Fruit fly (Drosophila melanogaster) whole organism, larva: ENCODE measurements around the gene CG9018.

Experiments used
- noc ChIP-seq: fragments of 200-800 bp; sonication (Bioruptor generic); optimal IDR thresholded peaks from 3 replicates; lab custom pipeline; 2019; ENCODE audit warnings: missing biosample characterization, mild to moderate bottlenecking, missing genetic modification characterization, moderate library complexity

CG9018 gene

DNA sequence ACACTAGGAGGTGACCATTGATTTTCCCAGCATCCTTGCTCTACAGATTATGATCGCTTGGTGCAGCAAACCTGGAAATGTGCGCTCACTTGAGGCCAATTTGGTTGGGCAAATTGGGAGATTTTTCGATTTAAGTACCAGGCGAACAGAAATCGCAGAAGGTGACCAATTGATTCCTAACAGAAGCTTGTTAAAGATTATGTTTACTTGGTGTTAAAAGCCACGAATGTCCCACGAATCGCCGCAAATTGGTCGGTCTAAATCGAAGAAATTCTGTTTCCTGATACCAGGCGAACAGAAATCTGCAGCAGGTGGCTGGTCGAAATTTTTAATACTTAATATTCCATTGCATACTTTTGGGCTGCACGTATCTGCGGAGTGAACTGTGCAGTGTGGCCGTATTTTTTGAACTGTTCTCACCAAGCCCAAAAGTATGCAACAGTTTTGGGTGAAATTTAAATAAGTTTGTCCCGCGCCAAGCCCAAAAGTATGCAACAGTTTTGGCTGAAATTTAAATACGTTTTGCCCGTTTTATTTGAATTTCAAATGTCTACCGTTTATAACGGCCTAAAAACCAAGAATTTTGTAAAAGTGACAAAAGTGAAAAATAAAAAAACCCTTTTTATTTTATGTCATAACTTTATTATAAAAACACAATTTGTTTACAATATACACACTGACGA lies 7.1 kb upstream of the CG9018 start, which contains the start of gene CG32301:
TSS of gene CG32301 (plus strand) at position 633 of the 683 bp plus-strand sequence.
- no peak for TF ChIP-seq noc

DNA sequence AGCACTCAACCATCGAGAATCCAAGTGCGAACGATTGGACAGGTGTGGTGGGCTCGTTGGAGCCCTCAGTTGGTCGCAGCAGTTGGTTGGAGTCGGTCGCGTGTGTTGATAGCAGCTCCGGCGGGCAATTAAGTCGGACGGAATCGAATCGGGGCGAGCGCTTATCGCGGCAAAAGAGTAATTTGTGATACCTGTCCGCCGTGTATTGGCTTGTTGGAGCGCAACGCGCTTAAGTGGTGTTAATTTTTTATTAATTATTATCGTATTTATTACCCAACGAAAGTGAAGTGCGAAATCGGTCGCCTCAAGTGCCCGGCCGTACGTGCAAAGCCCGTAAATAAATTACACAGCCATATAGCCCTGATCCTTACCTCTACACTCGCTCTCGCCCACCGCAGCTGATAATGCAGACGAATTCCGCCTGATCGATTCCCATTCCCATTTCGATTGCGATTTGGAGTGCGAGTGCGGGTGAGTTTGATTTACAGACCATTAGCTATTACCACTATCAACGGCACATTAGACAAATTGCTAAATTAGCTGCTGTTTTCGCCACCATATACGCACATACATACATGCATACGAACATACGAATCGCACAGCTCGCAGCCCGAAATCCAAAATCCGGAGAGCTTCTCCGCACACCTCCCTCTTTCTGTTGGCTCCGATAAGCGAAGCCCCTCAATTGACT lies 812 bp upstream of the CG9018 start, which contains the start of gene ACXD:
TSS of gene ACXD (plus strand) at position 66 of the 691 bp plus-strand sequence.
- TF ChIP-seq noc, result peak; percentile 87

DNA sequence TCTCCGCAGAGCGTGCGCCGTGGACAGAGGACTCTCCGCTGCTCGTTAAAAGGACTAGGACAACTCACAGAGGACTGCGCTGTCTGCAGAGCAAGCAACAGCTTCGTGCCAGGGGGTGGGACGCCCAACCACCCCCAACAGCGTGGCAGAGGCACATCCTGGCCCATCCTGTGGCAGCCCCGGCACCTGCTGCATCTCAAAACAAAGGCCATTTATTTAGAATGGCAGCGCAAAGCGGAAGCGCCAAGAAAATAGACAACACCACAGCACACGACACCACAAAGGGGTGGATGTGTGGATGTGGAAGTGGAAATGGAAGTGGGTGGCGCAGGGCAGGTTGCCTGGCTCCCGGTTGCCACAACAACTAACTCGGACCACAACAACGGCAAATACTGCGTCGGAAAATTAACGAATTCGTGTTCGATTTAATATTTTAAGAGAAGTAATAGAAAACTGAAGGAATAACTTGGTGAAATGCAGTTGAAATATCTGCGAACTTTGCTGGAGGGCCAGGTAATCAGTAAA lies 7.6 kb downstream of the CG9018 start, which contains the start of gene Oseg2:
TSS of gene Oseg2 (plus strand) at position 475 of the 525 bp plus-strand sequence.
- no peak for TF ChIP-seq noc

DNA sequence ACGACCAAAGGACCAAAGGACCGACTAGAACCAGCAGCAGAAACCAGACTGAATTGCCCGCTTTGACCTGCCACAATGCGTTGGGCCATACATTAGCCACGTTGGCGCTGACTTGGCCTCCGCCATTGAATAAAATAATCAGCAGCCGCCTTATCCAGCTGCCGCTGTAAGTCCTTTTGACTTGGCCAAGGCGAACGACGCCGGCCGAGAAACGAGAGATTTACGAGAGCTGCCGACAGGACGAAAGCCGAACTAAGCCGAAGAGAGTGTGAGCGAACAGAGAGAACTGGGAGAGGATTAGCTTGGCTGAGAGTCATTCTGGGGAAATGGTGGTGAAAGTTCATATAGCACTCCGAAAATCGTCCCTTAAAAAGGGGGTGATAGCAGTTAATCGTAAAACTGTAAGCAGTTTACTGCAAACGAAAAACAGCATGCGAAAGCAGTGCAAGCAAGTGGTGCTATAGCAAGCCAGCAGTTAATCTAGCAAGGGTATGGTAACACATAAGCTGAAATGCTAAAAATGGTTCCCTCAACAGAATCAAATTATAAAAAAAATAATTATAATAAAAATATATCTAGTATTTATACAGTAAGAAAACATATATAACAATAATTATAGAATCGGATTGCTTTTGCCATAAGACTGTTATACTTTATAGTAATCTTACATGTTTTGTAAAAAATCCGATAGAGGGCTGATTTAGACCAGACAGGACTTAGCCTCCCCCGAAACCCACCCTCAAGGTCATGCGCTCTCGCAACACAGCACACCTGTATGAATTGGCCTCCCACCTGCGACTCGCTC lies 8.3 kb downstream of the CG9018 start:
- no peak for TF ChIP-seq noc

DNA sequence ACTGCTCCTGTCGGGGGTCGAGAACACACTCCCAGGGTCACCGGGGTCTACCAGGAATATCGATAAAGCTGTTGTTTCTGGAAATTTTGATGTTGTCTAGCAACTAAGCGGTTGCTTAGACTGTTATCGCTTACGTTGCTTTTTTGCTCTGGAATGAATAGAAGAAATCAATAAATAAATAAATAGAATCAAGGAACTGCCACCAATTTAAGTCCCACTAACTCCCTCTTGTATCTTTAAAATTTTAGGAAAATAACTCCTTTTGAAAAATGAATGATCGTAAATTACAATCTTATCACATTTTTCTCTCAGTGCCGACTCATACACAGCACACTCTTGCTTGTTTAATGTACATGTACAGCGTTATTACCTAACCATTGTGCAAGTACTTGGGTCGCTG lies 24.5 kb downstream of the CG9018 start, which contains the start of gene CG15878:
TSS of gene CG15878 (minus strand) at position 101 of the 400 bp plus-strand sequence.
- TF ChIP-seq noc, result no peak

DNA sequence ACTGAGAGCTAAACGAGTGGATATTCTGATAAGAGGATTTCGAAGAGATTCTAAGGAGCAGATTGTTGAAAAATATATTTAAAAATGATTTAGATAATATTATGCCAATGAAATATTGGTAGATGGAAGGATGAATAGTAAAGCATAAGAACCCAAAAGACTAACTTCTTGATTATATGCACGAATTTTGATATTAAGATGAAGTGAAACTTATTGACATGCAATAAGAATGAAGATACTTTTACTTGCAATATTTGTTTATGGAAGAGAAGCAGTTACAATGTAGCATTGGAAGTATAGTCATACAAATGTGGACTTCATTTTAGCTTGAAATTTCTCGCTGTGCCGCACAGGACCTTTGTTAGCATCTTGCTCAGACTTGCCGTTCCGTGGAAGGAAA lies 40.2 kb downstream of the CG9018 start, which contains the start of gene CG8960:
TSS of gene CG8960 (plus strand) at position 301 of the 400 bp plus-strand sequence.
- TF ChIP-seq noc, result no peak

DNA sequence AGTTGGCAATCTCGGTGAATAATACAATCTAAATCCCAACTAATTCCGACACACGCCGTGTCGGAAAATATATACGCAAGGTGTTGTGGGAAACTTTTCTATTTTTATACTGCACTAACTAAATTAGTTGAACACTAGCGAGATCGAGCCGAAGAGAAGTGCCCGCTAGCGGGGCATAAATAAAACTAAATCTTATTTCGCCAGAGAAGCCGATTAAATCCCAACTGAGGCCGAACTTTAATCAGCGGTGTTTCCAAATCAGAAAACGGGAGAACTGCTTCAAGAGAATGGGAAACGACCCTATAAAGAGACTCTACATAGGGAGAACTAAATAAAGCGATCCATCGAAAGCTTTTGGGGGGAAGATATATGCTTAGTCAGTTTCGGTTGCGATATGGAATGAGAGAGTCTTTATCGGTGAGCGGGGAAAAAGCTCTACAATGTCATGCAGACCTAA lies 44.9 kb downstream of the CG9018 start, which contains the start of gene CG5707:
TSS of gene CG5707 (minus strand) at position 228 of the 457 bp plus-strand sequence.
- peak; percentile 60 for TF ChIP-seq noc

DNA sequence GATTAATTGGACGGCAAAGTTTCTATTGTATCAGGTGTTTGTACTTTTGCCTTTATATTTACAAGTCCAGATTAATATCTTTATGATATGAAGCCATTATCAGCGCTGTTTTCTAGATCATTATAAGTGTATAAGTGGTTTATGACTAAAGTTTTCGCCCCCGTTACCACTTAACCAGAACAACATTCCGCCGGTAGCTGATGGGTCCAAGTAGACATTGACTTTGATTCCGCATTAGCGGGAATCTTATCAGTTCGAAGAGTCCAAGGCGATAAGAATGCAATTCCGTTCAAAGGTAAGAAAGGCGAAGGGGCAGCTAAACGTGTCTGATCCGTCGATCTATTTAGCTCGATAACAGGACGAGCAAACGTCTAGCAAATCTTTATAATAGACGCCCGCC lies 45.4 kb downstream of the CG9018 start:
- TF ChIP-seq noc, result no peak

DNA sequence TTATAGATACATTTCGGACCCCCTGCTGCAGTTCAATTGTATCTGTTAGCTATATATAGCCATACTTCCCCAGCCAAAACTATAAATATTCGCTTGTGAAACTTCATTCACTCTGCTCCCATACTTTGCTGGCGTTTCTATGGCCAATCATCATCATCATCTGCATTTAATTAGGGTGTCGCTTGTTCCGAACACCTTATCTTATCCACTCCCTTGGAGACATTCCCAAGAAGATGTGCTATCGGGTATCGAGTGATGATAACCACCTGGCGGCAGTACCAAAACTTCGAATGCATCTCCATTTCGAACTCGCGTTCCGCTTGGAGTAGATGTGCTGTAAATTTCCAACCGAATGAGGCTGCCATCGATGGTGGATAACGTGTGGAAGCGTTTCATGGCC lies 51.2 kb downstream of the CG9018 start, which contains the start of gene CG13810:
TSS of gene CG13810 (plus strand) at position 301 of the 400 bp plus-strand sequence.
- no peak for TF ChIP-seq noc
